Worm (Caenorhabditis elegans): Measurements from ENCODE around the gene T07A5.7.

T07A5.7 gene

ce11 chrIII:10311016-10311415, at the start of gene T07A5.7:
TSS of gene T07A5.7 (minus strand) at chrIII:10311116.
- no peak for TF ChIP-seq klf-2 (GFP tag; conservative IDR thresholded peaks at IDR 0.05)
- TF ChIP-seq ztf-29 (GFP tag; IDR thresholded peaks at IDR 0.05): no peak
- no peak for TF ChIP-seq ztf-23 (GFP tag; IDR thresholded peaks at IDR 0.05)
- TF ChIP-seq flt-1 (GFP tag; IDR thresholded peaks at IDR 0.05): no peak
- no peak for TF ChIP-seq med-1 (GFP tag; optimal IDR thresholded peaks at IDR 0.05; ENCODE audit: insufficient read depth)
- no peak for TF ChIP-seq cog-1 (tag; optimal IDR thresholded peaks at IDR 0.05)
- no peak for TF ChIP-seq ref-1 (GFP tag; conservative IDR thresholded peaks at IDR 0.05)

ce11 chrIII:10359916-10360315, 49.0 kb upstream of the T07A5.7 start:
- no peak for TF ChIP-seq tab-1 (GFP tag; IDR thresholded peaks at IDR 0.05)
- no peak for TF ChIP-seq ztf-23 (GFP tag; IDR thresholded peaks at IDR 0.05)
- TF ChIP-seq cog-1 (tag; optimal IDR thresholded peaks at IDR 0.05): no peak

- no peak for TF ChIP-seq ztf-29 (GFP tag; IDR thresholded peaks at IDR 0.05)
- no peak for TF ChIP-seq T22C8.4 (GFP tag; IDR thresholded peaks at IDR 0.05)
- no peak for TF ChIP-seq flt-1 (GFP tag; IDR thresholded peaks at IDR 0.05)
- TF ChIP-seq cog-1 (tag; optimal IDR thresholded peaks at IDR 0.05): no peak
- no peak for TF ChIP-seq med-1 (GFP tag; optimal IDR thresholded peaks at IDR 0.05; ENCODE audit: insufficient read depth)
- no peak for TF ChIP-seq tab-1 (GFP tag; IDR thresholded peaks at IDR 0.05)
- TF ChIP-seq ref-1 (GFP tag; conservative IDR thresholded peaks at IDR 0.05): no peak
- no peak for TF ChIP-seq ztf-23 (GFP tag; IDR thresholded peaks at IDR 0.05)
- TF ChIP-seq klf-2 (GFP tag; conservative IDR thresholded peaks at IDR 0.05): no peak
Measured at ce11 chrIII:10358751-10359150, 47.8 kb upstream of the T07A5.7 start.

ce11 chrIII:10357598-10358186, 46.8 kb upstream of the T07A5.7 start, which contains the start of gene umps-1:
TSS of gene umps-1 (minus strand) at chrIII:10357648.
- no peak for TF ChIP-seq klf-2 (GFP tag; conservative IDR thresholded peaks at IDR 0.05)
- no peak for TF ChIP-seq med-1 (GFP tag; optimal IDR thresholded peaks at IDR 0.05; ENCODE audit: insufficient read depth)
- TF ChIP-seq T22C8.4 (GFP tag; IDR thresholded peaks at IDR 0.05): no peak
- TF ChIP-seq cog-1 (tag; optimal IDR thresholded peaks at IDR 0.05): no peak
- TF ChIP-seq ref-1 (GFP tag; conservative IDR thresholded peaks at IDR 0.05): no peak
- TF ChIP-seq ztf-23 (GFP tag; IDR thresholded peaks at IDR 0.05): no peak
- TF ChIP-seq tab-1 (GFP tag; IDR thresholded peaks at IDR 0.05): no peak
- no peak for TF ChIP-seq flt-1 (GFP tag; IDR thresholded peaks at IDR 0.05)
- no peak for TF ChIP-seq ztf-29 (GFP tag; IDR thresholded peaks at IDR 0.05)

ce11 chrIII:10355382-10355781, 44.5 kb upstream of the T07A5.7 start, which contains the start of gene spp-1:
TSS of gene spp-1 (minus strand) at chrIII:10355668.
- no peak for TF ChIP-seq tab-1 (GFP tag; IDR thresholded peaks at IDR 0.05)
- no peak for TF ChIP-seq T22C8.4 (GFP tag; IDR thresholded peaks at IDR 0.05)
- TF ChIP-seq ref-1 (GFP tag; conservative IDR thresholded peaks at IDR 0.05): no peak
- no peak for TF ChIP-seq flt-1 (GFP tag; IDR thresholded peaks at IDR 0.05)
- TF ChIP-seq ztf-23 (GFP tag; IDR thresholded peaks at IDR 0.05): no peak
- TF ChIP-seq cog-1 (tag; optimal IDR thresholded peaks at IDR 0.05): no peak
- TF ChIP-seq ztf-29 (GFP tag; IDR thresholded peaks at IDR 0.05): no peak
- TF ChIP-seq med-1 (GFP tag; optimal IDR thresholded peaks at IDR 0.05; ENCODE audit: insufficient read depth): no peak
- TF ChIP-seq klf-2 (GFP tag; conservative IDR thresholded peaks at IDR 0.05): no peak

ce11 chrIII:10354591-10354990, 43.7 kb upstream of the T07A5.7 start:
- TF ChIP-seq klf-2 (GFP tag; conservative IDR thresholded peaks at IDR 0.05): no peak
- no peak for TF ChIP-seq med-1 (GFP tag; optimal IDR thresholded peaks at IDR 0.05; ENCODE audit: insufficient read depth)
- TF ChIP-seq ref-1 (GFP tag; conservative IDR thresholded peaks at IDR 0.05): no peak
- no peak for TF ChIP-seq flt-1 (GFP tag; IDR thresholded peaks at IDR 0.05)
- TF ChIP-seq T22C8.4 (GFP tag; IDR thresholded peaks at IDR 0.05): no peak
- no peak for TF ChIP-seq ztf-29 (GFP tag; IDR thresholded peaks at IDR 0.05)
- TF ChIP-seq ztf-23 (GFP tag; IDR thresholded peaks at IDR 0.05): no peak
- no peak for TF ChIP-seq cog-1 (tag; optimal IDR thresholded peaks at IDR 0.05)
- TF ChIP-seq tab-1 (GFP tag; IDR thresholded peaks at IDR 0.05): no peak

ce11 chrIII:10353423-10353822, 42.5 kb upstream of the T07A5.7 start:
- TF ChIP-seq klf-2 (GFP tag; conservative IDR thresholded peaks at IDR 0.05) (no peak), flt-1 (GFP tag; IDR thresholded peaks at IDR 0.05) (no peak), ref-1 (GFP tag; conservative IDR thresholded peaks at IDR 0.05) (no peak), ztf-23 (GFP tag; IDR thresholded peaks at IDR 0.05) (no peak), tab-1 (GFP tag; IDR thresholded peaks at IDR 0.05) (no peak), ztf-29 (GFP tag; IDR thresholded peaks at IDR 0.05) (no peak)

- TF ChIP-seq ref-1 (GFP tag; conservative IDR thresholded peaks at IDR 0.05): no peak
- TF ChIP-seq tab-1 (GFP tag; IDR thresholded peaks at IDR 0.05): no peak
- TF ChIP-seq med-1 (GFP tag; optimal IDR thresholded peaks at IDR 0.05; ENCODE audit: insufficient read depth): no peak
- no peak for TF ChIP-seq klf-2 (GFP tag; conservative IDR thresholded peaks at IDR 0.05)
Measured at ce11 chrIII:10351595-10352207, 40.8 kb upstream of the T07A5.7 start, which contains the start of gene T07C4.3. TSS of gene T07C4.3 (plus strand) at chrIII:10352157.

ce11 chrIII:10347049-10347448, 36.1 kb upstream of the T07A5.7 start, which contains the start of gene tbx-8:
TSS of gene tbx-8 (plus strand) at chrIII:10347349.
- TF ChIP-seq ref-1 (GFP tag; conservative IDR thresholded peaks at IDR 0.05): 0 out of 2 replicates have a peak, but pooled peaks have one; percentile 8
- TF ChIP-seq flt-1 (GFP tag; IDR thresholded peaks at IDR 0.05): no peak

- TF ChIP-seq cog-1 (tag; optimal IDR thresholded peaks at IDR 0.05) (no peak), ref-1 (GFP tag; conservative IDR thresholded peaks at IDR 0.05) (no peak), ztf-23 (GFP tag; IDR thresholded peaks at IDR 0.05) (no peak), flt-1 (GFP tag; IDR thresholded peaks at IDR 0.05) (no peak), T22C8.4 (GFP tag; IDR thresholded peaks at IDR 0.05) (no peak), ztf-29 (GFP tag; IDR thresholded peaks at IDR 0.05) (no peak), tab-1 (GFP tag; IDR thresholded peaks at IDR 0.05) (no peak), klf-2 (GFP tag; conservative IDR thresholded peaks at IDR 0.05) (no peak), med-1 (GFP tag; optimal IDR thresholded peaks at IDR 0.05; ENCODE audit: insufficient read depth) (no peak)
Measured at ce11 chrIII:10344762-10345161, 33.8 kb upstream of the T07A5.7 start.

All from whole organism, midembryonic.